Worm (Caenorhabditis elegans): ENCODE results near the gene cpsf-2.

ce11 chrV:7197036-7197435 lies 18.1 kb downstream of the cpsf-2 start:
- no peak for TF ChIP-seq ztf-18 (tag; optimal IDR thresholded peaks at IDR 0.05)
- TF ChIP-seq ama-1 (optimal IDR thresholded peaks at IDR 0.05): no peak
- no peak for TF ChIP-seq ama-1 (GFP tag; optimal IDR thresholded peaks at IDR 0.05)
- TF ChIP-seq K12H6.12 (tag; optimal IDR thresholded peaks at IDR 0.05): no peak
- no peak for TF ChIP-seq ets-4 (GFP tag; optimal IDR thresholded peaks at IDR 0.05)
- no peak for TF ChIP-seq snpc-4 (GFP tag; optimal IDR thresholded peaks at IDR 0.05)
- no peak for TF ChIP-seq snpc-4 (tag; optimal IDR thresholded peaks at IDR 0.05)
- TF ChIP-seq T26A5.8 (tag; optimal IDR thresholded peaks at IDR 0.05): no peak
- no peak for TF ChIP-seq ztf-6 (GFP tag; IDR thresholded peaks at IDR 0.05)
- TF ChIP-seq cebp-2 (GFP tag; IDR thresholded peaks at IDR 0.05): no peak
- TF ChIP-seq rec-8 (tag; optimal IDR thresholded peaks at IDR 0.05): no peak
- 0 out of 2 replicates have a peak, but pooled peaks have one; percentile 39 for TF ChIP-seq rcor-1 (GFP tag; IDR thresholded peaks at IDR 0.05)
- TF ChIP-seq unc-62 (GFP tag; optimal IDR thresholded peaks at IDR 0.05): no peak
